Worm (Caenorhabditis elegans) whole organism, L2 larva: ENCODE measurements around the gene C35A11.2.

Experiments
- C34F6.9 ChIP-seq: fragments of 150-350 bp; optimal IDR thresholded peaks from 2 replicates; lab custom pipeline; 2014; ENCODE audit warnings: missing biosample characterization, missing genetic modification characterization
- F13H6.1 ChIP-seq: sonication (generic microtip); optimal IDR thresholded peaks from 2 replicates; lab custom pipeline; 2016; ENCODE audit warnings: missing genetic modification characterization, missing compliant biosample characterization
- R02D3.7 ChIP-seq: fragments of 150-350 bp; optimal IDR thresholded peaks from 2 replicates; lab custom pipeline; 2014; ENCODE audit warnings: missing biosample characterization, missing genetic modification characterization
- Y55F3AM.14 ChIP-seq: fragments of 200-800 bp; sonication (Bioruptor generic); optimal IDR thresholded peaks from 2 replicates; lab custom pipeline; 2018; ENCODE audit warnings: mild to moderate bottlenecking, missing genetic modification characterization, missing compliant biosample characterization
- ZK546.5 ChIP-seq: sonication (generic microtip); optimal IDR thresholded peaks from 2 replicates; lab custom pipeline; 2017; ENCODE audit warnings: missing biosample characterization, missing genetic modification characterization
- alr-1 ChIP-seq: fragments of 150-350 bp; optimal IDR thresholded peaks from 2 replicates; lab custom pipeline; 2014; ENCODE audit warnings: missing biosample characterization, missing genetic modification characterization
- aly-2 ChIP-seq: fragments of 150-350 bp; optimal IDR thresholded peaks from 2 replicates; lab custom pipeline; 2014; ENCODE audit warnings: missing biosample characterization, missing genetic modification characterization
- ama-1 ChIP-seq: fragments of 150-350 bp; optimal IDR thresholded peaks from 2 replicates; lab custom pipeline; 2018; ENCODE audit warnings: inconsistent platforms
- ceh-16 ChIP-seq: fragments of 150-350 bp; optimal IDR thresholded peaks from 2 replicates; lab custom pipeline; 2014; ENCODE audit warnings: missing biosample characterization, missing genetic modification characterization
- ceh-82 ChIP-seq: fragments of 150-350 bp; optimal IDR thresholded peaks from 2 replicates; lab custom pipeline; 2014; ENCODE audit warnings: missing biosample characterization, missing genetic modification characterization
- crh-2 ChIP-seq: sonication (generic microtip); optimal IDR thresholded peaks from 2 replicates; lab custom pipeline; 2017; ENCODE audit warnings: missing biosample characterization, missing genetic modification characterization
- dmd-4 ChIP-seq: sonication (generic microtip); optimal IDR thresholded peaks from 2 replicates; lab custom pipeline; 2017; ENCODE audit warnings: missing biosample characterization, missing genetic modification characterization
- egl-27 ChIP-seq: sonication (generic microtip); optimal IDR thresholded peaks from 3 replicates; lab custom pipeline; 2017; ENCODE audit warnings: missing biosample characterization, missing genetic modification reagents, missing genetic modification characterization
- elt-3 ChIP-seq: sonication (generic microtip); optimal IDR thresholded peaks from 2 replicates; lab custom pipeline; 2017; ENCODE audit warnings: missing biosample characterization, missing genetic modification characterization
- fos-1 ChIP-seq: fragments of 150-350 bp; optimal IDR thresholded peaks from 2 replicates; lab custom pipeline; 2014; ENCODE audit warnings: missing biosample characterization, missing genetic modification characterization
- gmeb-1 ChIP-seq: fragments of 150-350 bp; optimal IDR thresholded peaks from 2 replicates; lab custom pipeline; 2014; ENCODE audit warnings: missing biosample characterization, missing genetic modification characterization
- lin-11 ChIP-seq: fragments of 150-350 bp; sonication (generic microtip); optimal IDR thresholded peaks from 2 replicates; lab custom pipeline; 2014; ENCODE audit warnings: missing biosample characterization, missing genetic modification characterization, inconsistent platforms, mixed read lengths
- lin-13 ChIP-seq: fragments of 150-350 bp; optimal IDR thresholded peaks from 2 replicates; lab custom pipeline; 2014; ENCODE audit warnings: missing biosample characterization, missing genetic modification reagents, missing genetic modification characterization
- lin-39 ChIP-seq: fragments of 150-350 bp; optimal IDR thresholded peaks from 2 replicates; lab custom pipeline; 2014; ENCODE audit warnings: missing biosample characterization, missing genetic modification reagents, missing genetic modification characterization
- lsy-2 ChIP-seq, 2 experiments: fragments of 150-350 bp in 1 of 2; sonication (generic microtip) in 1 of 2; optimal IDR thresholded peaks; 2 replicates each; lab custom pipeline; 2014 to 2017; ENCODE audit warnings: missing biosample characterization in 2 of 2, missing genetic modification characterization in 2 of 2
- mab-5 ChIP-seq: fragments of 150-350 bp; optimal IDR thresholded peaks from 2 replicates; lab custom pipeline; 2014; ENCODE audit warnings: missing biosample characterization, missing genetic modification characterization
- mbf-1 ChIP-seq: sonication (generic microtip); optimal IDR thresholded peaks from 2 replicates; lab custom pipeline; 2017; ENCODE audit warnings: missing biosample characterization, missing genetic modification characterization
- mdl-1 ChIP-seq, 2 experiments: fragments of 150-350 bp in 1 of 2; sonication (generic microtip) in 1 of 2; optimal IDR thresholded peaks; 2 replicates each; lab custom pipeline; 2017; ENCODE audit warnings: missing biosample characterization in 2 of 2, missing genetic modification characterization in 2 of 2
- nhr-12 ChIP-seq: fragments of 150-350 bp; optimal IDR thresholded peaks from 2 replicates; lab custom pipeline; 2014; ENCODE audit warnings: missing biosample characterization, missing genetic modification characterization
- nhr-129 ChIP-seq: fragments of 150-350 bp; optimal IDR thresholded peaks from 2 replicates; lab custom pipeline; 2014; ENCODE audit warnings: missing biosample characterization, missing genetic modification characterization
- nhr-23 ChIP-seq: fragments of 150-350 bp; optimal IDR thresholded peaks from 2 replicates; lab custom pipeline; 2014; ENCODE audit warnings: missing biosample characterization, missing genetic modification reagents, missing genetic modification characterization
- nhr-237 ChIP-seq: fragments of 150-350 bp; optimal IDR thresholded peaks from 2 replicates; lab custom pipeline; 2014; ENCODE audit warnings: missing biosample characterization, missing genetic modification characterization
- nhr-25 ChIP-seq: fragments of 150-350 bp; sonication (generic microtip); optimal IDR thresholded peaks from 3 replicates; lab custom pipeline; 2014; ENCODE audit warnings: missing biosample characterization, missing genetic modification characterization
- nhr-6 ChIP-seq: fragments of 150-350 bp; optimal IDR thresholded peaks from 2 replicates; lab custom pipeline; 2014; ENCODE audit warnings: missing biosample characterization, missing genetic modification characterization
- sem-4 ChIP-seq: fragments of 150-350 bp; optimal IDR thresholded peaks from 2 replicates; lab custom pipeline; 2014; ENCODE audit warnings: missing biosample characterization, missing genetic modification reagents, missing genetic modification characterization
- skn-1 ChIP-seq: sonication (generic microtip); optimal IDR thresholded peaks from 2 replicates; lab custom pipeline; 2017; ENCODE audit warnings: missing biosample characterization, missing genetic modification characterization
- sma-3 ChIP-seq: sonication (generic microtip); optimal IDR thresholded peaks from 2 replicates; lab custom pipeline; 2016; ENCODE audit warnings: missing genetic modification reagents, missing genetic modification characterization, missing compliant biosample characterization
- sma-9 ChIP-seq, 2 experiments: fragments of 150-350 bp in 1 of 2; sonication (generic microtip) in 1 of 2; optimal IDR thresholded peaks; 2 replicates each; lab custom pipeline; 2014 to 2016; ENCODE audit warnings: missing genetic modification characterization in 2 of 2, mild to moderate bottlenecking in 1 of 2, missing biosample characterization in 1 of 2, missing compliant biosample characterization in 1 of 2, missing genetic modification reagents in 1 of 2, moderate library complexity in 1 of 2
- snpc-4 ChIP-seq: fragments of 150-350 bp; optimal IDR thresholded peaks from 2 replicates; lab custom pipeline; 2014; ENCODE audit warnings: missing biosample characterization, missing genetic modification characterization
- unc-55 ChIP-seq: fragments of 150-350 bp; sonication (generic microtip); optimal IDR thresholded peaks from 3 replicates; lab custom pipeline; 2014; ENCODE audit warnings: missing biosample characterization, missing genetic modification reagents, missing genetic modification characterization
- ztf-1 ChIP-seq: fragments of 200-800 bp; sonication (Bioruptor generic); conservative IDR thresholded peaks from 2 replicates; pipeline ENCODE4 v1.3.6; 2022; ENCODE audit warnings: missing genetic modification characterization, missing compliant biosample characterization
- ztf-11 ChIP-seq: sonication (generic microtip); optimal IDR thresholded peaks from 2 replicates; lab custom pipeline; 2017; ENCODE audit warnings: missing biosample characterization, missing genetic modification characterization
- ztf-4 ChIP-seq: fragments of 150-350 bp; optimal IDR thresholded peaks from 2 replicates; lab custom pipeline; 2014; ENCODE audit warnings: missing biosample characterization, missing genetic modification characterization

The C35A11.2 gene

ce11 chrV:5364863-5365262 lies 21.2 kb upstream of the C35A11.2 start, which contains the start of gene T09D3.8:
Gene T09D3.8 (plus strand): TSS chrV:5365163.
- TF ChIP-seq snpc-4 (tag; lab: Kevin White, UChicago) (no peak), ceh-82 (tag; lab: Kevin White, UChicago) (no peak), alr-1 (tag; lab: Kevin White, UChicago) (no peak), mbf-1 (tag; lab: Kevin White, UChicago) (no peak), ama-1 (lab: Kevin White, UChicago) (no peak), dmd-4 (tag; lab: Kevin White, UChicago) (no peak), F13H6.1 (tag; lab: Kevin White, UChicago) (no peak), nhr-6 (tag; lab: Kevin White, UChicago) (no peak), elt-3 (tag; lab: Kevin White, UChicago) (no peak), skn-1 (no peak), ceh-16 (tag; lab: Kevin White, UChicago) (no peak), lsy-2 (tag; optimal IDR thresholded peaks at IDR 0.05; lab: Kevin White, UChicago) (no peak), unc-55 (GFP tag; lab: Kevin White, UChicago) (no peak), ztf-11 (tag; lab: Kevin White, UChicago) (no peak), mdl-1 (tag; optimal IDR thresholded peaks at IDR 0.05; lab: Kevin White, UChicago) (no peak), R02D3.7 (no peak), sma-3 (GFP tag; lab: Kevin White, UChicago) (no peak), nhr-23 (no peak), lin-39 (tag; lab: Kevin White, UChicago) (no peak)

DNA sequence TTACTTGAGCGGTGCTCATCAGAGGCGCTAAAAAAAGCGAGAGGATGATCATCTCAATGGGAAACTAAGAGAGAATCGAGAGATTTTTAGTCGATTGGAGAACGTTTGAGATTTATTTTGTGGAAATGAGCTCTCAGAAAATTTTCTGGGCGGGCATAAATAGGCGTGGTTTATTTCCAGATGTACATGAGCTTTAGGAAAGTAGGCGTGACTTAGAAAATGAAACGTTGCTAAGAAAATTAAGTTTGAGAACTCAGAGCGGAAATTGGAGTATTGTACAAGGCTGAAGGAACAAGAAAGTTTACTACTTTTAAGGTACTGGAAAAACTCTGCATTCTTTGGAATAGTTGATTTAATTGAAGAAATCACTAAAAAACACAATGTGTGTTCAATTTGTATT lies 17.3 kb upstream of the C35A11.2 start, which contains the start of gene T09D3.9:
T09D3.9 (minus strand) TSS at position 101 of the 400 bp plus-strand sequence.
- no peak for TF ChIP-seq dmd-4 (tag; lab: Kevin White, UChicago)
- no peak for TF ChIP-seq mab-5 (tag; lab: Kevin White, UChicago)
- TF ChIP-seq sem-4 (tag; lab: Kevin White, UChicago): no peak
- TF ChIP-seq nhr-25: no peak
- TF ChIP-seq nhr-129 (tag; lab: Kevin White, UChicago): no peak
- no peak for TF ChIP-seq Y55F3AM.14
- no peak for TF ChIP-seq gmeb-1
- no peak for TF ChIP-seq ZK546.5 (tag; lab: Kevin White, UChicago)
- TF ChIP-seq lin-13 (GFP tag; lab: Kevin White, UChicago): no peak

DNA sequence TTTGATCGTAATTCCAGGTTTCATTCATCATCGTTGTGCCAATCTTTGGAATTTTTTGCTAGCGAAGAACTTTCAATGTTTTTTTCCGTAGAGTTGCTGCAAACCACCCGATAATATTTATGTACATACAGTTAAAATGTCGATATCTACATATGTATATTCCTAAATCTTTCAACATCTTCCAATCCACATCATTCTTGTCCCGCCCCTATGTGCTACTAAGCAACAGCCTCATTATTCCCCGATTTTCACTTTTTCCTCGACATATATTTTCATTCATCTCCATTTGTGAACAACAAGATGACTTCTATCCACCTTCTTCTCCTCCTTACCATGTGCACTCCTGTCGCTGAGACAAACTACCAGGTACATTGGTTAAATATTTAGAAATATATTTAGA lies 14.0 kb upstream of the C35A11.2 start, which contains the start of gene C35A11.3:
C35A11.3 (plus strand) TSS at position 301 of the 400 bp plus-strand sequence.
- no peak for TF ChIP-seq mbf-1 (tag; lab: Kevin White, UChicago)
- TF ChIP-seq unc-55 (GFP tag; lab: Kevin White, UChicago): no peak
- TF ChIP-seq nhr-12 (tag; lab: Kevin White, UChicago): no peak
- TF ChIP-seq nhr-6 (tag; lab: Kevin White, UChicago): no peak
- TF ChIP-seq ceh-16 (tag; lab: Kevin White, UChicago): no peak
- no peak for TF ChIP-seq C34F6.9 (tag; lab: Kevin White, UChicago)
- no peak for TF ChIP-seq F13H6.1 (tag; lab: Kevin White, UChicago)
- TF ChIP-seq gmeb-1: no peak
- TF ChIP-seq dmd-4 (tag; lab: Kevin White, UChicago): no peak
- TF ChIP-seq nhr-237 (tag; lab: Kevin White, UChicago): no peak
- no peak for TF ChIP-seq crh-2
- TF ChIP-seq nhr-25: no peak
- TF ChIP-seq ztf-4 (tag; lab: Kevin White, UChicago): no peak
- TF ChIP-seq, all 48 proteins: peak for 0

DNA sequence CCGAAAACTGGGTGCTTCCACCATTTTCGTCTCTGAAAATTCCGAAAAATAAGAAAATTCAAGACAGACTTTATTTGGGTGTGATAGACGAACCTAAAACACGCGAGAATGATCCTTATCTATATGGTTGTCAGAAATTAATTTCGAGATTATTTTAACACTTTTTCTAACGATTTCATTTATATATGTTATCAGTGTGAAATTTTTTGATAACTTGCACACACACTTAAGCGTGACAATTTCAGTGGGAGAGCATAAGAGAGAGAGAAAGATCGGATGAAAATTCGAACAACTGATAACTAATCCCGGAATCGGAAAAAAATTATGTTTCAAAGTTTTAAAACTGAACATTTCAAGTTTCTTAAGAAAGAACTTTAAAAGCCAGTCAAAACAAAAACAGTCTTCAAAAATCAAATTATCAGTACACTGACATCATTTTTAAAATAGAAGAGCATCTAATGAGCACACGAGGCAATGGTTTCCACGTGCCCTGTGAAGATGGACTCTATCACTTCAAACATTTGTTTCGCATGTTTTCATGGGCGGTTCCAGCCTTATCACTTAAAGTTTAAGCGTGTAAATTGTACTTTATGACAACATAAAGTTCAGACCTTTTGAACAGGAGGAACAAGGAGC lies 7.0 kb downstream of the C35A11.2 start, which contains the start of gene C35A11.4:
C35A11.4 (minus strand) TSS at position 156 of the 636 bp plus-strand sequence.
- peak; percentile 7 for TF ChIP-seq F13H6.1 (tag; lab: Kevin White, UChicago)
- no peak for TF ChIP-seq aly-2
- peak; percentile 72 for TF ChIP-seq fos-1 (tag; lab: Kevin White, UChicago)
- TF ChIP-seq sma-9 (GFP tag; optimal IDR thresholded peaks at IDR 0.05; lab: Kevin White, UChicago): peak; percentile 21
- no peak for TF ChIP-seq sma-9 (tag; optimal IDR thresholded peaks at IDR 0.05; lab: Kevin White, UChicago)
- TF ChIP-seq mbf-1 (tag; lab: Kevin White, UChicago): no peak
- no peak for TF ChIP-seq lin-11 (tag; lab: Kevin White, UChicago)
- no peak for TF ChIP-seq R02D3.7
- no peak for TF ChIP-seq ztf-1 (GFP tag; lab: Robert Waterston, UW)
- TF ChIP-seq egl-27 (tag; lab: Kevin White, UChicago): peak; percentile 44
- no peak for TF ChIP-seq nhr-6 (tag; lab: Kevin White, UChicago)
